Fruit fly (Drosophila melanogaster) Kc167 (cell line): ENCODE measurements around the gene Nazo.

Source experiments
- Sin3A ChIP-seq: fragments of >200 bp; optimal IDR thresholded peaks from 2 replicates; lab custom pipeline; 2018; ENCODE audit warnings: missing external identifiers
- h ChIP-seq: fragments of >200 bp; optimal IDR thresholded peaks from 3 replicates; lab custom pipeline; 2018; ENCODE audit warnings: missing external identifiers
- insv ChIP-seq: fragments of >200 bp; optimal IDR thresholded peaks from 3 replicates; lab custom pipeline; 2018; ENCODE audit warnings: missing external identifiers

DNA sequence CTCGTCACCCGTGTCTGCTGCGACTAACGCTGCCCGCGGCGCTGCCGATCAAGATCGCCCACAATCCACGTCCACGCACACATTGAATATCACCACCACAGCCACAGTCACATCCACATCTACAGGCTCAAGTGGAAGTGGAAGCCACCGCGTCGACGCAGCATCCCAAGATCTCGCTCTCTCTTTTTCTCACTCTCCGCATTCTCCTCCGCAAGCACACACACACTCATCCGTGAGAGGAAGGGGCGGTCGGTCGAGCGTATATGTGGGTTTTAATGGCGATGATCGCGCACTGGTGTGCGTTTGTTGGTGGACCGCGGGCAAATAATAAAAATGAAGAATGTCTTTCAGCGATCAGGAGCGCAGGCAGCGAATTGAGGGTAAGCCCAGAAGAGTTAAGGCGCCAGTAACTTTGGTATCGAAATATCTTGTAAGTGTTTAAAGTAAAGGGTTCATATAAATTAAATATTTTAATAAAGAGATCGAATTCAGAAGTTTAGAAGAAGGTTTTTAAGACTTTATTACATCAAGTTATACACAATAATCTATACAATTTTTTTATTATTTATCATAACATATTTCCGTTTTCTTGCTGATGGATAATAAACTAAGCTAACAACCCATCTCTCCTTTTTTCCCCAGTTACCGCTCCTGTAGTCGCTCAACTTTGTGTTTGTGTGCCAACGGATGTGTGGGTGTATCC is 46.2 kb downstream of the Nazo start, which contains the start of gene Poxm:
- TF ChIP-seq insv (lab: Kevin White, UChicago) (no peak), h (no peak), Sin3A (lab: Kevin White, UChicago) (no peak)
